Worm (Caenorhabditis elegans) whole organism, L4 larva: ENCODE data around the gene F56D2.3.

ENCODE experiments used
- D1046.2 ChIP-seq: fragments of 200-800 bp; sonication (Bioruptor generic); IDR thresholded peaks from 2 replicates; pipeline ENCODE4 v1.3.6; 2022; ENCODE audit warnings: missing genetic modification characterization, missing compliant biosample characterization
- F10B5.3 ChIP-seq: sonication (generic microtip); optimal IDR thresholded peaks from 2 replicates; lab custom pipeline; 2016; ENCODE audit warnings: mild to moderate bottlenecking, missing genetic modification characterization, missing compliant biosample characterization
- F44E2.7 ChIP-seq: fragments of 200-800 bp; sonication (Bioruptor generic); IDR thresholded peaks from 2 replicates; pipeline ENCODE4 v2.1.2; 2022; ENCODE audit warnings: missing genetic modification characterization, missing compliant biosample characterization
- Y48G9A.11 ChIP-seq: fragments of 200-800 bp; sonication (Bioruptor generic); IDR thresholded peaks from 2 replicates; pipeline ENCODE4 v1.3.6; 2022; ENCODE audit warnings: missing genetic modification reagents, missing genetic modification characterization, missing compliant biosample characterization
- ZK546.5 ChIP-seq, 2 experiments: sonication (generic microtip); optimal IDR thresholded peaks; 2 replicates each; lab custom pipeline; 2017; ENCODE audit warnings: missing biosample characterization in 2 of 2, missing genetic modification characterization in 2 of 2
- aha-1 ChIP-seq: fragments of 150-350 bp; peaks from one replicate; lab custom pipeline; 2014; ENCODE audit warnings: missing biosample characterization, missing genetic modification characterization
- ama-1 ChIP-seq: fragments of 150-350 bp; optimal IDR thresholded peaks from 2 replicates; lab custom pipeline; 2014; ENCODE audit warnings: inconsistent platforms, mixed read lengths
- arid-1 ChIP-seq: fragments of 200-800 bp; sonication (Bioruptor generic); conservative IDR thresholded peaks from 2 replicates; pipeline ENCODE4 v1.3.6; 2022; ENCODE audit warnings: missing genetic modification reagents, missing genetic modification characterization, missing compliant biosample characterization
- attf-4 ChIP-seq: sonication (generic microtip); optimal IDR thresholded peaks from 3 replicates; lab custom pipeline; 2017; ENCODE audit warnings: missing biosample characterization, missing genetic modification characterization
- ceh-32 ChIP-seq: sonication (generic microtip); optimal IDR thresholded peaks from 2 replicates; lab custom pipeline; 2016; ENCODE audit warnings: mild to moderate bottlenecking, missing genetic modification characterization, missing compliant biosample characterization; ENCODE audit not compliant: poor library complexity
- ceh-44 ChIP-seq: fragments of 200-800 bp; sonication (Bioruptor generic); IDR thresholded peaks from 2 replicates; pipeline ENCODE4 v1.3.6; 2022; ENCODE audit warnings: missing genetic modification reagents, missing genetic modification characterization, missing compliant biosample characterization
- daf-16 ChIP-seq, 3 experiments: sonication (generic microtip); optimal IDR thresholded peaks; 2 replicates each; lab custom pipeline; 2016 to 2017; ENCODE audit warnings: missing genetic modification characterization in 3 of 3, missing genetic modification reagents in 3 of 3, mild to moderate bottlenecking in 2 of 3, missing compliant biosample characterization in 2 of 3, missing biosample characterization in 1 of 3, moderate library complexity in 1 of 3
- dmd-9 ChIP-seq: fragments of 200-800 bp; sonication (Bioruptor generic); IDR thresholded peaks from 2 replicates; pipeline ENCODE4 v1.3.6; 2022; ENCODE audit warnings: missing genetic modification reagents, missing genetic modification characterization, missing compliant biosample characterization
- dpl-1 ChIP-seq: fragments of 150-350 bp; optimal IDR thresholded peaks from 2 replicates; lab custom pipeline; 2014; ENCODE audit warnings: missing biosample characterization, missing genetic modification reagents, missing genetic modification characterization
- duxl-1 ChIP-seq: sonication (generic microtip); optimal IDR thresholded peaks from 2 replicates; lab custom pipeline; 2016; ENCODE audit warnings: mild to moderate bottlenecking, missing genetic modification characterization, moderate library complexity, missing compliant biosample characterization; ENCODE audit not compliant: poor library complexity
- dve-1 ChIP-seq: sonication (generic microtip); optimal IDR thresholded peaks from 2 replicates; lab custom pipeline; 2017; ENCODE audit warnings: antibody characterized with exemption, mild to moderate bottlenecking, missing genetic modification characterization, missing compliant biosample characterization; ENCODE audit not compliant: insufficient read depth
- egl-27 ChIP-seq: sonication (generic microtip); optimal IDR thresholded peaks from 3 replicates; lab custom pipeline; 2017; ENCODE audit warnings: missing biosample characterization, missing genetic modification reagents, missing genetic modification characterization
- hif-1 ChIP-seq, 2 experiments: sonication (generic microtip); optimal IDR thresholded peaks; 2 replicates each; lab custom pipeline; 2016 to 2017; ENCODE audit warnings: missing compliant biosample characterization in 2 of 2, missing genetic modification characterization in 2 of 2, missing genetic modification reagents in 2 of 2, missing genotype in 2 of 2, mild to moderate bottlenecking in 1 of 2
- hlh-11 ChIP-seq: fragments of 200-800 bp; sonication (Bioruptor generic); optimal IDR thresholded peaks from 2 replicates; lab custom pipeline; 2018; ENCODE audit warnings: mild to moderate bottlenecking, missing genetic modification characterization, missing compliant biosample characterization
- lin-15B ChIP-seq: fragments of 150-350 bp; sonication (generic microtip); optimal IDR thresholded peaks from 3 replicates; lab custom pipeline; 2014; ENCODE audit warnings: missing biosample characterization, missing genetic modification characterization
- lin-29 ChIP-seq: fragments of 200-800 bp; sonication (Bioruptor generic); IDR thresholded peaks from 2 replicates; pipeline ENCODE4 v1.3.6; 2022; ENCODE audit warnings: missing genetic modification reagents, missing genetic modification characterization, missing compliant biosample characterization
- madf-5 ChIP-seq, 2 experiments: fragments of 200-800 bp; sonication (Bioruptor generic); IDR thresholded peaks; 2 replicates each; pipeline ENCODE4 v1.3.6; 2022; ENCODE audit warnings: missing compliant biosample characterization in 2 of 2, missing genetic modification characterization in 2 of 2
- mdt-29 ChIP-seq: fragments of 200-800 bp; sonication (Bioruptor generic); IDR thresholded peaks from 2 replicates; pipeline ENCODE4 v1.3.6; 2022; ENCODE audit warnings: missing genetic modification reagents, missing genetic modification characterization, missing compliant biosample characterization
- mes-2 ChIP-seq: sonication (generic microtip); optimal IDR thresholded peaks from 2 replicates; lab custom pipeline; 2016; ENCODE audit warnings: missing genotype, mild to moderate bottlenecking, missing genetic modification characterization, missing compliant biosample characterization; ENCODE audit not compliant: poor library complexity, severe bottlenecking
- nhr-11 ChIP-seq: fragments of 150-350 bp; optimal IDR thresholded peaks from 2 replicates; lab custom pipeline; 2014; ENCODE audit warnings: missing biosample characterization, missing genetic modification characterization
- nhr-237 ChIP-seq: sonication (generic microtip); optimal IDR thresholded peaks from 2 replicates; lab custom pipeline; 2017; ENCODE audit warnings: missing biosample characterization, missing genetic modification characterization
- nhr-41 ChIP-seq: fragments of 200-800 bp; sonication (Bioruptor generic); IDR thresholded peaks from 2 replicates; pipeline ENCODE4 v1.3.6; 2022; ENCODE audit warnings: missing genetic modification reagents, missing genetic modification characterization, missing compliant biosample characterization
- nhr-42 ChIP-seq: fragments of 200-800 bp; sonication (Bioruptor generic); IDR thresholded peaks from 2 replicates; pipeline ENCODE4 v1.3.6; 2022; ENCODE audit warnings: missing genetic modification characterization, missing compliant biosample characterization
- nhr-48 ChIP-seq: sonication (generic microtip); optimal IDR thresholded peaks from 2 replicates; lab custom pipeline; 2016; ENCODE audit warnings: mild to moderate bottlenecking, missing genetic modification characterization, missing compliant biosample characterization
- nhr-6 ChIP-seq: fragments of 150-350 bp; optimal IDR thresholded peaks from 2 replicates; lab custom pipeline; 2014; ENCODE audit warnings: missing biosample characterization, missing genetic modification characterization
- nhr-77 ChIP-seq: fragments of 150-350 bp; optimal IDR thresholded peaks from 2 replicates; lab custom pipeline; 2014; ENCODE audit warnings: missing biosample characterization, missing genetic modification characterization
- php-3 ChIP-seq: fragments of 200-800 bp; sonication (Bioruptor generic); IDR thresholded peaks from 2 replicates; pipeline ENCODE4 v1.3.6; 2022; ENCODE audit warnings: missing genetic modification reagents, missing genetic modification characterization, missing compliant biosample characterization
- saeg-2 ChIP-seq: fragments of 200-800 bp; sonication (Bioruptor generic); IDR thresholded peaks from 2 replicates; pipeline ENCODE4 v1.3.6; 2022; ENCODE audit warnings: missing genetic modification reagents, missing genetic modification characterization, missing compliant biosample characterization
- sdz-12 ChIP-seq: fragments of 200-800 bp; sonication (Bioruptor generic); optimal IDR thresholded peaks from 2 replicates; lab custom pipeline; 2018; ENCODE audit warnings: mild to moderate bottlenecking, missing genetic modification characterization, missing compliant biosample characterization
- set-16 ChIP-seq: fragments of 200-800 bp; sonication (Bioruptor generic); IDR thresholded peaks from 2 replicates; pipeline ENCODE4 v1.3.6; 2022; ENCODE audit warnings: missing genetic modification reagents, missing genetic modification characterization, missing compliant biosample characterization
- snpc-1.2 ChIP-seq: fragments of 200-800 bp; sonication (Bioruptor generic); IDR thresholded peaks from 2 replicates; pipeline ENCODE4 v1.3.6; 2022; ENCODE audit warnings: missing genetic modification reagents, missing genetic modification characterization, missing compliant biosample characterization
- spr-1 ChIP-seq: sonication (generic microtip); optimal IDR thresholded peaks from 2 replicates; lab custom pipeline; 2016; ENCODE audit warnings: mild to moderate bottlenecking, missing genetic modification characterization, missing compliant biosample characterization
- spr-3 ChIP-seq: fragments of 200-800 bp; sonication (Bioruptor generic); optimal IDR thresholded peaks from 2 replicates; lab custom pipeline; 2018; ENCODE audit warnings: mild to moderate bottlenecking, missing genetic modification characterization, missing compliant biosample characterization
- unc-130 ChIP-seq: sonication (generic microtip); optimal IDR thresholded peaks from 2 replicates; lab custom pipeline; 2016; ENCODE audit warnings: missing genetic modification reagents, missing genetic modification characterization, missing compliant biosample characterization
- unc-39 ChIP-seq: sonication (generic microtip); optimal IDR thresholded peaks from 2 replicates; lab custom pipeline; 2017; ENCODE audit warnings: missing biosample characterization, missing genetic modification characterization
- vab-7 ChIP-seq: fragments of 200-800 bp; sonication (Bioruptor generic); IDR thresholded peaks from 2 replicates; pipeline ENCODE4 v1.3.6; 2022; ENCODE audit warnings: missing genetic modification reagents, missing genetic modification characterization, missing compliant biosample characterization
- zfp-3 ChIP-seq: fragments of 200-800 bp; sonication (Bioruptor generic); conservative IDR thresholded peaks from 2 replicates; pipeline ENCODE4 v1.3.6; 2022; ENCODE audit warnings: missing genetic modification reagents, missing genetic modification characterization, missing compliant biosample characterization
- zip-11 ChIP-seq: fragments of 200-800 bp; sonication (Bioruptor generic); IDR thresholded peaks from 2 replicates; pipeline ENCODE4 v1.3.6; 2022; ENCODE audit warnings: missing genetic modification characterization, missing compliant biosample characterization
- zip-2 ChIP-seq: fragments of 150-350 bp; optimal IDR thresholded peaks from 2 replicates; lab custom pipeline; 2014; ENCODE audit warnings: missing biosample characterization, missing genetic modification characterization
- ztf-7 ChIP-seq: fragments of 150-350 bp; optimal IDR thresholded peaks from 2 replicates; lab custom pipeline; 2014; ENCODE audit warnings: missing biosample characterization, missing genetic modification characterization

F56D2.3 gene

DNA sequence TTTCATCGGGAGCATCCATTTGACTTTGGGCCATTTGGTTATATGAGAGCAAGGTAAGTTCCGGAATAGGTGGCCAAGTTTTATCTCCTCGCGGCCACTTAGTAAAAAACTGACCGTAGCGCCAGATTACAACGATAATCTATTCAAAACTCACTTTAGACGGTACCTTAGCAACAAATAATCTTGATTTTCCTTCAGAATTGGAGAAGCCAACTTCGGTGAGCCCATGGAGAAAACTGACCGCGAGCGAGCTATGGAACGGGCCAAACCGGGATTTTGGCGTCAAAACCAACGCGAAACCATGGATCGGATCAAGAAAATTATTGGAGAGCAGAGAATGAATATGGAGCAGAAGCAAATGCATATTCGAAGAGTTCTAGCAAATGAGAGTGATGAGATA, 964 bp downstream of the F56D2.3 start:
- TF ChIP-seq nhr-237 (no peak), vab-7 (GFP tag; lab: Robert Waterston, UW) (no peak), sdz-12 (no peak), zip-11 (GFP tag; lab: Robert Waterston, UW) (no peak), nhr-42 (GFP tag; lab: Robert Waterston, UW) (no peak), nhr-6 (tag; lab: Kevin White, UChicago) (no peak), hif-1 (tag; optimal IDR thresholded peaks at IDR 0.05; lab: Kevin White, UChicago) (no peak), ceh-32 (tag; lab: Kevin White, UChicago) (no peak), snpc-1.2 (no peak), ceh-44 (GFP tag; lab: Robert Waterston, UW) (no peak), nhr-41 (GFP tag; lab: Robert Waterston, UW) (no peak), nhr-77 (no peak)

DNA sequence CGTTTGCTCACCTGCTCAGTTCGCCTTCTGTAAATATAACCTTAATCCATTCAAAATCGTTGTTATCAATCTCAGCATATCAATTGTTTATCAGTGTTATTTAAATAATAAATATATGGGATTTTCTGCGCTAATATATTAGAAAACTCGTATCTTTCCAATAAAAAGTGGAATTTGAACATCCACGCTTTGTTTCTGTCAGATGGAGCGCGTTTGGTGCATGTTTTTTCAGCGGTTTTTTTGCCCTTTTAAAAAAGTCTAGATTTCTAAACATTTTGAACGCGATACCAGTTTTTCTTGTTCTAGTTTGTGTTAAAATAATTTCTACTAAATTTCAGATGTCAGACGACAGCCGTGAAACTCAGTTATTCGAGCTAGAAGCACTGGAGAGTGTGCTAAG, 2.2 kb downstream of the F56D2.3 start, which contains the start of gene F56D2.2:
F56D2.2 (plus strand) TSS at position 339 of the 400 bp plus-strand sequence.
- no peak for TF ChIP-seq madf-5 (GFP tag; IDR thresholded peaks at IDR 0.05; lab: Robert Waterston, UW)
- TF ChIP-seq dpl-1 (GFP tag; lab: Kevin White, UChicago): peak; percentile 69
- TF ChIP-seq mes-2 (tag; lab: Kevin White, UChicago): peak; percentile 41

DNA sequence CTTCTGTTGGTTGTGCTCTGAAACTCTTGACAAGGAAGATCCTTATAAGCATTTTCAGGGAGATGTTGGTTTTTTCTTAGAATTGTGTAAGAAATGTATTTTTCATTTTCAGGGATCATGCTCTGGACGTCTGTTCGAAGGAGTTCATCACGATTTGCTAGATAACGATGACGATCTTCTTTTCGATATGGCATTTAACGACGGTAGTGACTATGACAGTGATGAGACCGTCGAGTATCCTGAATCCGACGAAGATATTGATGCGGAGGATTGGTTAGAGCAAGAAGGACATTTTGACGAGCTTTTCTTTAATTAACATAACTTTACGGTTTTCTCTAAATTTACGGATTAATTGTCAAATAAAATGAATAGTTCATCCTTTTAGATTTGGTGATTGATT, 4.0 kb downstream of the F56D2.3 start:
- TF ChIP-seq ama-1 (lab: Kevin White, UChicago) (peak; percentile 64), nhr-11 (tag; lab: Kevin White, UChicago) (no peak)

DNA sequence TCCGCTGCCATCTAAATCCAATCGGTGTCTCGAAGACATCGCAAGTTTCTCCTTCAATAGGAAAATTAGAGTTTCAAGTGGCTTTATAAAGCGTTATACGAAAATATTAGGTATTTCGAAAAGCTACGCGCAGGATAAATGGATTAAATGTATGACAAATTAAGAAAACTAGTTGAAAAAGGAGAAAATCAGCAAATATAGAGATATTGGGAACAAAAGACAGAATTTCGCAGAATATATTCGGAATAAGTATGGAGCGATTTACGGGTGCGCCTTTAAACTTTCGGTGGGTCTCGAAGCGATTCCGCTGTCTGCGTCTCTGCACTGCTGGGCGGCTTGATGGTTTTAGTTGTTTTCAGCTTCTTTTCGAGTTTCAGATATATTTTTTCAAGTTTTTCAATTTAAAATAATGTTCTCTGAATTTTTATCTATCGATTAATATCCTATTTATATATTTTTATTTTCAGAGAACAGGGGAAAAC, 7.0 kb downstream of the F56D2.3 start, which contains the start of the genes ddx-15 and ucr-1:
ddx-15 (minus strand) TSS at position 51 of the 482 bp plus-strand sequence.
ucr-1 (plus strand) TSS at position 468 of the 482 bp plus-strand sequence.
- TF ChIP-seq set-16 (GFP tag; lab: Robert Waterston, UW) (no peak), dpl-1 (GFP tag; lab: Kevin White, UChicago) (peak; percentile 68), ztf-7 (tag; lab: Kevin White, UChicago) (no peak), mes-2 (tag; lab: Kevin White, UChicago) (peak; percentile 87), F44E2.7 (GFP tag; lab: Robert Waterston, UW) (no peak), spr-3 (GFP tag; lab: Kevin White, UChicago) (no peak), egl-27 (tag; lab: Kevin White, UChicago) (no peak), spr-1 (tag; lab: Kevin White, UChicago) (no peak), madf-5 (GFP tag; IDR thresholded peaks at IDR 0.05; lab: Robert Waterston, UW) (no peak), dmd-9 (GFP tag; lab: Robert Waterston, UW) (no peak), nhr-11 (tag; lab: Kevin White, UChicago) (no peak), aha-1 (tag; lab: Kevin White, UChicago) (no peak), lin-29 (GFP tag; lab: Robert Waterston, UW) (no peak), lin-15B (tag; lab: Kevin White, UChicago) (no peak), php-3 (GFP tag; lab: Robert Waterston, UW) (no peak), saeg-2 (no peak), dve-1 (tag; lab: Kevin White, UChicago) (peak; percentile 73), unc-130 (GFP tag; lab: Kevin White, UChicago) (peak; percentile 27), nhr-77 (no peak), ZK546.5 (tag; optimal IDR thresholded peaks at IDR 0.05; lab: Kevin White, UChicago) (no peak), zfp-3 (GFP tag; lab: Robert Waterston, UW) (no peak), daf-16 (GFP tag; optimal IDR thresholded peaks at IDR 0.05; lab: Kevin White, UChicago) (no peak), daf-16 (tag; optimal IDR thresholded peaks at IDR 0.05; lab: Kevin White, UChicago) (peak; percentile 33), unc-39 (no peak), attf-4 (no peak), hlh-11 (peak; percentile 47), nhr-48 (tag; lab: Kevin White, UChicago) (no peak), D1046.2 (no peak), duxl-1 (tag; lab: Kevin White, UChicago) (no peak), arid-1 (no peak), zip-2 (tag; lab: Kevin White, UChicago) (no peak), sdz-12 (no peak), mdt-29 (GFP tag; lab: Robert Waterston, UW) (no peak), F10B5.3 (tag; lab: Kevin White, UChicago) (no peak), Y48G9A.11 (GFP tag; lab: Robert Waterston, UW) (no peak), snpc-1.2 (no peak)
